Worm (Caenorhabditis elegans): ENCODE results near the gene mes-6.

ce11 chrIV:8528345-8528744 lies 17.3 kb downstream of the mes-6 start:
- TF ChIP-seq nhr-23 (tag; optimal IDR thresholded peaks at IDR 0.05): peak; percentile 34
- TF ChIP-seq ama-1 (optimal IDR thresholded peaks at IDR 0.05): no peak
- no peak for TF ChIP-seq nhr-237 (tag; optimal IDR thresholded peaks at IDR 0.05)
- TF ChIP-seq nhr-77 (tag; optimal IDR thresholded peaks at IDR 0.05): no peak

Measured in whole organism, L3 larva.